Worm (Caenorhabditis elegans) whole organism, young adult: Measurements from ENCODE around the gene Y119D3B.12.

Experiments used
- B0035.1 ChIP-seq: sonication (generic microtip); optimal IDR thresholded peaks from 2 replicates; lab custom pipeline; 2016; ENCODE audit warnings: missing genetic modification characterization, mild to moderate bottlenecking, missing compliant biosample characterization, missing genotype, missing genetic modification reagents
- B0261.1 ChIP-seq: sonication (generic microtip); optimal IDR thresholded peaks from 2 replicates; lab custom pipeline; 2016; ENCODE audit warnings: mild to moderate bottlenecking, missing genetic modification characterization, moderate library complexity, missing compliant biosample characterization
- B0336.3 ChIP-seq: fragments of 200-800 bp; sonication (Bioruptor generic); IDR thresholded peaks from 2 replicates; pipeline ENCODE4 v1.3.6; 2022; ENCODE audit warnings: missing genetic modification characterization, missing compliant biosample characterization
- F23B12.7 ChIP-seq: sonication (generic microtip); optimal IDR thresholded peaks from 2 replicates; lab custom pipeline; 2017; ENCODE audit warnings: missing genetic modification characterization, mild to moderate bottlenecking, missing compliant biosample characterization, antibody characterized with exemption, moderate library complexity; ENCODE audit not compliant: insufficient read depth
- T07F8.4 ChIP-seq: sonication (generic microtip); optimal IDR thresholded peaks from 2 replicates; lab custom pipeline; 2016; ENCODE audit warnings: mild to moderate bottlenecking, missing genetic modification characterization, moderate library complexity, missing compliant biosample characterization
- Y56A3A.18 ChIP-seq: fragments of 200-800 bp; sonication (Bioruptor generic); IDR thresholded peaks from 2 replicates; pipeline ENCODE4 v1.3.6; 2022; ENCODE audit warnings: missing genetic modification reagents, missing genetic modification characterization, missing compliant biosample characterization
- Y67H2A.10 ChIP-seq: fragments of 200-800 bp; sonication (Bioruptor generic); conservative IDR thresholded peaks from 2 replicates; pipeline ENCODE4 v1.3.6; 2022; ENCODE audit warnings: missing genetic modification reagents, missing genetic modification characterization, missing compliant biosample characterization
- akir-1 ChIP-seq: fragments of 200-800 bp; sonication (Bioruptor generic); optimal IDR thresholded peaks from 2 replicates; lab custom pipeline; 2018; ENCODE audit warnings: mild to moderate bottlenecking, missing genetic modification characterization, moderate library complexity, missing compliant biosample characterization
- attf-3 ChIP-seq: fragments of 200-800 bp; sonication (Bioruptor generic); conservative IDR thresholded peaks from 2 replicates; pipeline ENCODE4 v1.3.6; 2022; ENCODE audit warnings: missing genetic modification reagents, missing genetic modification characterization, missing compliant biosample characterization
- attf-5 ChIP-seq: fragments of 200-800 bp; sonication (Bioruptor generic); optimal IDR thresholded peaks from 2 replicates; lab custom pipeline; 2018; ENCODE audit warnings: mild to moderate bottlenecking, missing genetic modification characterization, missing compliant biosample characterization
- cebp-1 ChIP-seq, 2 experiments: fragments of 200-800 bp in 1 of 2; sonication (Bioruptor generic) in 1 of 2; sonication (generic microtip) in 1 of 2; IDR thresholded peaks in 1 of 2; optimal IDR thresholded peaks in 1 of 2; 2 replicates each; pipeline versions ENCODE4 v1.3.6 to Lab custom; 2017 to 2022; ENCODE audit warnings: missing compliant biosample characterization in 2 of 2, missing genetic modification characterization in 2 of 2, mild to moderate bottlenecking in 1 of 2, missing genetic modification reagents in 1 of 2, moderate library complexity in 1 of 2
- ceh-100 ChIP-seq: fragments of 200-800 bp; sonication (Bioruptor generic); IDR thresholded peaks from 2 replicates; pipeline ENCODE4 v1.3.6; 2022; ENCODE audit warnings: missing genetic modification reagents, missing genetic modification characterization, missing compliant biosample characterization
- ceh-79 ChIP-seq: sonication (generic microtip); optimal IDR thresholded peaks from 2 replicates; lab custom pipeline; 2017; ENCODE audit warnings: mild to moderate bottlenecking, missing genetic modification characterization, missing compliant biosample characterization
- die-1 ChIP-seq: sonication (generic microtip); optimal IDR thresholded peaks from 2 replicates; lab custom pipeline; 2016; ENCODE audit warnings: missing genotype, mild to moderate bottlenecking, missing genetic modification characterization, missing compliant biosample characterization
- dox-1 ChIP-seq: fragments of 200-800 bp; sonication (Bioruptor generic); IDR thresholded peaks from 2 replicates; pipeline ENCODE4 v1.3.6; 2022; ENCODE audit warnings: missing genetic modification reagents, missing genetic modification characterization, missing compliant biosample characterization
- dpl-1 ChIP-seq: fragments of 150-350 bp; optimal IDR thresholded peaks from 2 replicates; lab custom pipeline; 2014; ENCODE audit warnings: missing biosample characterization, missing genetic modification reagents, missing genetic modification characterization
- efl-1 ChIP-seq: fragments of 150-350 bp; optimal IDR thresholded peaks from 2 replicates; lab custom pipeline; 2014; ENCODE audit warnings: missing biosample characterization, missing genetic modification reagents, missing genetic modification characterization
- egrh-3 ChIP-seq: fragments of 200-800 bp; sonication (Bioruptor generic); IDR thresholded peaks from 2 replicates; pipeline ENCODE4 v1.3.6; 2022; ENCODE audit warnings: missing genetic modification reagents, missing genetic modification characterization, missing compliant biosample characterization
- ets-4 ChIP-seq: fragments of 200-800 bp; sonication (Bioruptor generic); optimal IDR thresholded peaks from 2 replicates; lab custom pipeline; 2018; ENCODE audit warnings: mild to moderate bottlenecking, missing genetic modification characterization, missing compliant biosample characterization
- hmg-1.2 ChIP-seq: fragments of 200-800 bp; sonication (Bioruptor generic); IDR thresholded peaks from 2 replicates; pipeline ENCODE4 v1.3.6; 2022; ENCODE audit warnings: missing genetic modification reagents, missing genetic modification characterization, missing compliant biosample characterization
- hmg-20 ChIP-seq: fragments of 200-800 bp; sonication (Bioruptor generic); IDR thresholded peaks from 2 replicates; pipeline ENCODE4 v1.3.6; 2022; ENCODE audit warnings: missing genetic modification reagents, missing genetic modification characterization, missing compliant biosample characterization
- let-607 ChIP-seq, 2 experiments: fragments of 200-800 bp in 1 of 2; sonication (Bioruptor generic) in 1 of 2; sonication (generic microtip) in 1 of 2; optimal IDR thresholded peaks; 2 replicates each; lab custom pipeline; 2016 to 2018; ENCODE audit warnings: mild to moderate bottlenecking in 2 of 2, missing compliant biosample characterization in 2 of 2, missing genetic modification characterization in 2 of 2, moderate library complexity in 2 of 2, missing genotype in 1 of 2
- lin-26 ChIP-seq: fragments of 200-800 bp; sonication (Bioruptor generic); IDR thresholded peaks from 2 replicates; pipeline ENCODE4 v1.3.6; 2022; ENCODE audit warnings: missing genetic modification reagents, missing genetic modification characterization, missing compliant biosample characterization
- lin-40 ChIP-seq: sonication (generic microtip); optimal IDR thresholded peaks from 2 replicates; lab custom pipeline; 2016; ENCODE audit warnings: missing genetic modification characterization, mild to moderate bottlenecking, missing compliant biosample characterization, missing genotype, missing genetic modification reagents
- lin-54 ChIP-seq: fragments of 200-800 bp; sonication (Bioruptor generic); optimal IDR thresholded peaks from 2 replicates; lab custom pipeline; 2018; ENCODE audit warnings: mild to moderate bottlenecking, missing genetic modification characterization, missing compliant biosample characterization
- lsl-1 ChIP-seq: fragments of 200-800 bp; sonication (Bioruptor generic); optimal IDR thresholded peaks from 2 replicates; lab custom pipeline; 2018; ENCODE audit warnings: mild to moderate bottlenecking, missing genetic modification characterization, moderate library complexity, missing compliant biosample characterization
- mcd-1 ChIP-seq: fragments of 200-800 bp; sonication (Bioruptor generic); IDR thresholded peaks from 2 replicates; pipeline ENCODE4 v1.3.6; 2022; ENCODE audit warnings: missing genetic modification reagents, missing genetic modification characterization, missing compliant biosample characterization
- mes-4 ChIP-seq: sonication (generic microtip); optimal IDR thresholded peaks from 2 replicates; lab custom pipeline; 2016; ENCODE audit warnings: missing genotype, missing genetic modification characterization, missing compliant biosample characterization
- nfya-1 ChIP-seq: sonication (generic microtip); optimal IDR thresholded peaks from 2 replicates; lab custom pipeline; 2017; ENCODE audit warnings: antibody characterized with exemption, missing compliant biosample characterization, missing genetic modification characterization, borderline replicate concordance; ENCODE audit not compliant: insufficient read depth
- nfyb-1 ChIP-seq: fragments of 200-800 bp; sonication (Bioruptor generic); IDR thresholded peaks from 2 replicates; pipeline ENCODE4 v1.3.6; 2022; ENCODE audit warnings: missing genetic modification reagents, missing genetic modification characterization, missing compliant biosample characterization
- nhr-80 ChIP-seq: sonication (generic microtip); optimal IDR thresholded peaks from 2 replicates; lab custom pipeline; 2016; ENCODE audit warnings: missing genetic modification characterization, missing compliant biosample characterization
- nhr-90 ChIP-seq: sonication (generic microtip); optimal IDR thresholded peaks from 2 replicates; lab custom pipeline; 2016; ENCODE audit warnings: missing genotype, mild to moderate bottlenecking, missing genetic modification characterization, missing compliant biosample characterization
- pbrm-1 ChIP-seq: fragments of 200-800 bp; sonication (Bioruptor generic); IDR thresholded peaks from 2 replicates; pipeline ENCODE4 v1.3.6; 2022; ENCODE audit warnings: missing genetic modification reagents, missing genetic modification characterization, missing compliant biosample characterization
- pha-4 ChIP-seq: fragments of 150-350 bp; sonication (generic microtip); optimal IDR thresholded peaks from 2 replicates; lab custom pipeline; 2014; ENCODE audit warnings: missing biosample characterization, missing genetic modification reagents, missing genetic modification characterization
- sea-2 ChIP-seq: fragments of 200-800 bp; sonication (Bioruptor generic); IDR thresholded peaks from 2 replicates; pipeline ENCODE4 v1.3.6; 2022; ENCODE audit warnings: missing genetic modification characterization, missing compliant biosample characterization
- snpc-1.3 ChIP-seq: sonication (generic microtip); optimal IDR thresholded peaks from 2 replicates; lab custom pipeline; 2017; ENCODE audit warnings: missing genetic modification characterization, mild to moderate bottlenecking, missing compliant biosample characterization, antibody characterized with exemption, moderate library complexity, missing genotype, missing genetic modification reagents; ENCODE audit not compliant: insufficient read depth
- snpc-4 ChIP-seq, 5 experiments: fragments of 150-350 bp in 1 of 5; sonication (generic microtip) in 4 of 5; optimal IDR thresholded peaks; 2 replicates each; lab custom pipeline; 2014 to 2018; ENCODE audit warnings: missing genetic modification characterization in 5 of 5, missing biosample characterization in 3 of 5, antibody characterized with exemption in 2 of 5, mild to moderate bottlenecking in 2 of 5, missing compliant biosample characterization in 2 of 5, missing genotype in 2 of 5, moderate library complexity in 2 of 5, missing genetic modification reagents in 1 of 5
- tbp1 ChIP-seq: fragments of 200-800 bp; sonication (Bioruptor generic); optimal IDR thresholded peaks from 2 replicates; lab custom pipeline; 2018; ENCODE audit warnings: mild to moderate bottlenecking, missing genetic modification characterization, missing compliant biosample characterization
- zfh-2 ChIP-seq: fragments of 200-800 bp; sonication (Bioruptor generic); conservative IDR thresholded peaks from 2 replicates; pipeline ENCODE4 v1.3.6; 2022; ENCODE audit warnings: missing genetic modification reagents, missing genetic modification characterization, missing compliant biosample characterization
- ztf-18 ChIP-seq: sonication (generic microtip); optimal IDR thresholded peaks from 2 replicates; lab custom pipeline; 2016; ENCODE audit warnings: missing genotype, mild to moderate bottlenecking, missing genetic modification characterization, missing compliant biosample characterization
- ztf-22 ChIP-seq: fragments of 200-800 bp; sonication (Bioruptor generic); optimal IDR thresholded peaks from 2 replicates; lab custom pipeline; 2018; ENCODE audit warnings: mild to moderate bottlenecking, missing genetic modification characterization, moderate library complexity, missing compliant biosample characterization

Gene Y119D3B.12

ce11 chrIII:1214680-1215079, 12.3 kb downstream of the Y119D3B.12 start, which contains the start of gene Y119D3B.21:
Y119D3B.21 (plus strand) TSS chrIII:1215000.
- peak; percentile 23 for TF ChIP-seq nhr-90 (tag; lab: Kevin White, UChicago)
- no peak for TF ChIP-seq dpl-1 (GFP tag; lab: Kevin White, UChicago)
- TF ChIP-seq attf-5 = peak; percentile 34
- peak; percentile 6 for TF ChIP-seq tbp1
- TF ChIP-seq nhr-80 (tag; lab: Kevin White, UChicago) = peak; percentile 98
- TF ChIP-seq cebp-1 (GFP tag; IDR thresholded peaks at IDR 0.05; lab: Robert Waterston, UW) = no peak
- peak; percentile 74 for TF ChIP-seq cebp-1 (tag; optimal IDR thresholded peaks at IDR 0.05; lab: Kevin White, UChicago)
- no peak for TF ChIP-seq Y67H2A.10
- TF ChIP-seq B0035.1 (tag; lab: Kevin White, UChicago) = no peak
- peak; percentile 11 for TF ChIP-seq lin-54 (GFP tag; lab: Kevin White, UChicago)
- TF ChIP-seq ets-4 (GFP tag; lab: Kevin White, UChicago) = peak; percentile 14
- peak; percentile 38; the same call in 1 of the 2 replicates for TF ChIP-seq mcd-1 (GFP tag; lab: Robert Waterston, UW)
- peak; percentile 65 for TF ChIP-seq dox-1
- TF ChIP-seq ztf-22 (GFP tag; lab: Kevin White, UChicago) = peak; percentile 39

- TF ChIP-seq die-1 (tag; lab: Kevin White, UChicago) = no peak
- TF ChIP-seq mes-4 (tag; lab: Kevin White, UChicago) = no peak
- no peak for TF ChIP-seq akir-1 (GFP tag; lab: Kevin White, UChicago)
- no peak for TF ChIP-seq nfya-1 (tag; lab: Kevin White, UChicago)
- TF ChIP-seq pha-4 (tag; lab: Kevin White, UChicago) = no peak
- no peak for TF ChIP-seq attf-3 (GFP tag; lab: Robert Waterston, UW)
Measured at ce11 chrIII:1216096-1216495, 13.8 kb downstream of the Y119D3B.12 start.

ce11 chrIII:1218221-1218620, 15.9 kb downstream of the Y119D3B.12 start:
- TF ChIP-seq lin-26 (GFP tag; lab: Robert Waterston, UW) (peak; percentile 73; the same call in 1 of the 2 replicates), hmg-1.2 (GFP tag; lab: Robert Waterston, UW) (peak; percentile 47), hmg-20 (GFP tag; lab: Robert Waterston, UW) (no peak), Y56A3A.18 (0 out of 2 replicates have a peak, but pooled peaks have one; percentile 34), mcd-1 (GFP tag; lab: Robert Waterston, UW) (peak; percentile 42), pbrm-1 (peak; percentile 52; the same call in 1 of the 2 replicates), B0261.1 (peak; percentile 74), lin-54 (GFP tag; lab: Kevin White, UChicago) (peak; percentile 24), efl-1 (GFP tag; lab: Kevin White, UChicago) (no peak), F23B12.7 (tag; lab: Kevin White, UChicago) (peak; percentile 36), dox-1 (peak; percentile 47; the same call in 1 of the 2 replicates), ceh-79 (tag; lab: Kevin White, UChicago) (no peak), egrh-3 (GFP tag; lab: Robert Waterston, UW) (peak; percentile 52), dpl-1 (GFP tag; lab: Kevin White, UChicago) (peak; percentile 8), akir-1 (GFP tag; lab: Kevin White, UChicago) (no peak), snpc-1.3 (tag; lab: Kevin White, UChicago) (peak; percentile 38), nhr-90 (tag; lab: Kevin White, UChicago) (peak; percentile 36), ceh-100 (no peak), zfh-2 (GFP tag; lab: Robert Waterston, UW) (peak; percentile 49; the same call in 1 of the 2 replicates), T07F8.4 (tag; lab: Kevin White, UChicago) (no peak), snpc-4 (GFP tag; optimal IDR thresholded peaks at IDR 0.05; lab: Kevin White, UChicago) (no peak), snpc-4 (tag; optimal IDR thresholded peaks at IDR 0.05; lab: Kevin White, UChicago) (peak in 1 of 4 experiments; percentile 25), attf-5 (peak; percentile 29), let-607 (tag; optimal IDR thresholded peaks at IDR 0.05; lab: Kevin White, UChicago) (peak in 1 of 2 experiments; percentile 57), lin-40 (tag; lab: Kevin White, UChicago) (peak; percentile 28), lsl-1 (GFP tag; lab: Kevin White, UChicago) (peak; percentile 9), nfyb-1 (GFP tag; lab: Robert Waterston, UW) (0 out of 2 replicates have a peak, but pooled peaks have one; percentile 45), tbp1 (peak; percentile 91), sea-2 (no peak), B0336.3 (GFP tag; lab: Robert Waterston, UW) (no peak), ztf-18 (peak; percentile 42)
